Worm (Caenorhabditis elegans): ENCODE measurements around the gene M03F8.1.
A peak's percentile ranks its signal among the peaks of the same experiment; 100 is the strongest.

ce11 chrV:5995598-5995997 lies 44.4 kb downstream of the M03F8.1 start:
- TF ChIP-seq sox-4 (tag; optimal IDR thresholded peaks at IDR 0.05), result no peak
- TF ChIP-seq tbx-2 (tag; optimal IDR thresholded peaks at IDR 0.05), result no peak
- peak; percentile 39 for TF ChIP-seq rnt-1 (tag; optimal IDR thresholded peaks at IDR 0.05)
- no peak for TF ChIP-seq ceh-6 (GFP tag; optimal IDR thresholded peaks at IDR 0.05)
- TF ChIP-seq ceh-34 (tag; optimal IDR thresholded peaks at IDR 0.05), result no peak
- TF ChIP-seq ama-1 (optimal IDR thresholded peaks at IDR 0.05), result no peak
- no peak for TF ChIP-seq pha-4 (tag; optimal IDR thresholded peaks at IDR 0.05)
